Fruit fly (Drosophila melanogaster) whole organism, wandering third instar larva: ENCODE data around the gene CG16985.

Experiments used
- Abd-B ChIP-seq: fragments of >200 bp; optimal IDR thresholded peaks from 2 replicates; lab custom pipeline; 2017; ENCODE audit warnings: missing biosample characterization, missing genetic modification characterization
- CG32264 ChIP-seq: fragments of 200-800 bp; sonication (Bioruptor generic); optimal IDR thresholded peaks from 2 replicates; lab custom pipeline; 2016; ENCODE audit warnings: missing biosample characterization, missing genetic modification characterization
- CG9705 ChIP-seq: fragments of 200-800 bp; sonication (Bioruptor generic); optimal IDR thresholded peaks from 2 replicates; lab custom pipeline; 2018; ENCODE audit warnings: missing biosample characterization, mild to moderate bottlenecking, missing genetic modification characterization
- CrebA ChIP-seq: fragments of 200-800 bp; sonication (Bioruptor generic); optimal IDR thresholded peaks from 2 replicates; lab custom pipeline; 2016; ENCODE audit warnings: missing biosample characterization, mild to moderate bottlenecking, missing genetic modification characterization, borderline replicate concordance
- Dfd ChIP-seq: fragments of >200 bp; optimal IDR thresholded peaks from 2 replicates; lab custom pipeline; 2017; ENCODE audit warnings: missing biosample characterization, missing genetic modification characterization
- Dif ChIP-seq: fragments of 200-275, 200-300 bp; sonication (Bioruptor generic); optimal IDR thresholded peaks from 2 replicates; lab custom pipeline; 2018; ENCODE audit warnings: missing biosample characterization, missing genetic modification characterization; ENCODE audit not compliant: partially characterized antibody
- GATAd ChIP-seq: sonication (Bioruptor generic); optimal IDR thresholded peaks from 2 replicates; lab custom pipeline; 2016; ENCODE audit warnings: missing biosample characterization, missing genetic modification characterization
- HLH106 ChIP-seq: fragments of 200-800 bp; optimal IDR thresholded peaks from 3 replicates; lab custom pipeline; 2019; ENCODE audit warnings: missing biosample characterization, mild to moderate bottlenecking, missing genetic modification characterization, moderate library complexity
- Hnf4 ChIP-seq: fragments of 200-800 bp; sonication (Bioruptor generic); optimal IDR thresholded peaks from 2 replicates; lab custom pipeline; 2016; ENCODE audit warnings: missing biosample characterization, mild to moderate bottlenecking, missing genetic modification characterization
- Hr78 ChIP-seq: fragments of >200 bp; optimal IDR thresholded peaks from 2 replicates; lab custom pipeline; 2017; ENCODE audit warnings: missing biosample characterization, missing genetic modification characterization
- Hr83 ChIP-seq: fragments of 200-300 bp; sonication (Bioruptor generic); optimal IDR thresholded peaks from 2 replicates; lab custom pipeline; 2016; ENCODE audit warnings: missing biosample characterization, mild to moderate bottlenecking, missing genetic modification characterization, moderate library complexity; ENCODE audit not compliant: poor library complexity, severe bottlenecking
- Jra ChIP-seq: sonication (Bioruptor generic); optimal IDR thresholded peaks from 2 replicates; lab custom pipeline; 2016; ENCODE audit warnings: missing biosample characterization, missing genetic modification characterization
- Mio ChIP-seq: sonication (Bioruptor generic); optimal IDR thresholded peaks from 2 replicates; lab custom pipeline; 2016; ENCODE audit warnings: missing biosample characterization, missing genetic modification characterization
- Myc ChIP-seq: fragments of >200 bp; optimal IDR thresholded peaks from 2 replicates; lab custom pipeline; 2017
- N ChIP-seq: fragments of >200 bp; optimal IDR thresholded peaks from 2 replicates; lab custom pipeline; 2018; ENCODE audit warnings: missing biosample characterization, missing external identifiers, missing genetic modification characterization
- OdsH ChIP-seq: fragments of 200-800 bp; sonication (Bioruptor generic); optimal IDR thresholded peaks from 2 replicates; lab custom pipeline; 2016; ENCODE audit warnings: missing biosample characterization, mild to moderate bottlenecking, missing genetic modification characterization
- Rel ChIP-seq, 2 experiments: fragments of 200-800 bp; sonication (Bioruptor generic) in 1 of 2; optimal IDR thresholded peaks; 2 replicates in 1 of 2; 3 replicates in 1 of 2; lab custom pipeline; 2016 to 2019; ENCODE audit warnings: mild to moderate bottlenecking in 2 of 2, missing biosample characterization in 2 of 2, missing genetic modification characterization in 2 of 2, moderate library complexity in 1 of 2
- Sp1 ChIP-seq: fragments of 200-800 bp; sonication (Bioruptor generic); optimal IDR thresholded peaks from 3 replicates; lab custom pipeline; 2019; ENCODE audit warnings: missing biosample characterization, mild to moderate bottlenecking, missing genetic modification characterization, moderate library complexity
- Vsx2 ChIP-seq: fragments of 200-300, 225-300 bp; sonication (Bioruptor generic); optimal IDR thresholded peaks from 2 replicates; lab custom pipeline; 2018; ENCODE audit warnings: missing biosample characterization, missing genetic modification characterization; ENCODE audit not compliant: partially characterized antibody
- br ChIP-seq: fragments of 200-800 bp; sonication (Bioruptor generic); optimal IDR thresholded peaks from 2 replicates; lab custom pipeline; 2016; ENCODE audit warnings: missing biosample characterization, missing genetic modification characterization
- brk ChIP-seq: fragments of 200-800 bp; sonication (Bioruptor generic); optimal IDR thresholded peaks from 2 replicates; lab custom pipeline; 2016; ENCODE audit warnings: missing biosample characterization, mild to moderate bottlenecking, missing genetic modification characterization
- dl ChIP-seq, 2 experiments: fragments of 175-275, 200-275 bp in 1 of 2; fragments of 200-275 bp in 1 of 2; sonication (Bioruptor generic); optimal IDR thresholded peaks; lab custom pipeline; 2018; ENCODE audit warnings: mild to moderate bottlenecking in 2 of 2, missing biosample characterization in 2 of 2, missing genetic modification characterization in 2 of 2, moderate library complexity in 2 of 2; ENCODE audit not compliant: partially characterized antibody in 2 of 2, insufficient read depth in 1 of 2
- dmrt93B ChIP-seq: fragments of 200-800 bp; sonication (Bioruptor generic); optimal IDR thresholded peaks from 2 replicates; lab custom pipeline; 2018; ENCODE audit warnings: missing biosample characterization, mild to moderate bottlenecking, missing genetic modification characterization
- dsf ChIP-seq: sonication (Bioruptor generic); optimal IDR thresholded peaks from 2 replicates; lab custom pipeline; 2016; ENCODE audit warnings: missing biosample characterization, missing genetic modification characterization, borderline replicate concordance
- ey ChIP-seq: fragments of 200-800 bp; sonication (Bioruptor generic); optimal IDR thresholded peaks from 2 replicates; lab custom pipeline; 2016; ENCODE audit warnings: missing biosample characterization, missing genetic modification characterization
- foxo ChIP-seq, 2 experiments: fragments of 200-800 bp; sonication (Bioruptor generic); optimal IDR thresholded peaks; 2 replicates in 1 of 2; 3 replicates in 1 of 2; lab custom pipeline; 2016 to 2017; ENCODE audit warnings: missing biosample characterization in 2 of 2, missing genetic modification characterization in 2 of 2
- fru ChIP-seq: fragments of 200-800 bp; sonication (Bioruptor generic); optimal IDR thresholded peaks from 3 replicates; lab custom pipeline; 2016; ENCODE audit warnings: missing biosample characterization, mild to moderate bottlenecking, missing genetic modification characterization
- h ChIP-seq: fragments of 200-800 bp; sonication (Bioruptor generic); optimal IDR thresholded peaks from 3 replicates; lab custom pipeline; 2016; ENCODE audit warnings: missing biosample characterization, mild to moderate bottlenecking, missing genetic modification characterization
- jim ChIP-seq: fragments of 175-275, 200-325 bp; sonication (Bioruptor generic); optimal IDR thresholded peaks from 2 replicates; lab custom pipeline; 2016; ENCODE audit warnings: missing biosample characterization, mild to moderate bottlenecking, missing genetic modification characterization
- lola ChIP-seq: fragments of >200 bp; optimal IDR thresholded peaks from 2 replicates; lab custom pipeline; 2017; ENCODE audit warnings: missing biosample characterization, missing genetic modification characterization
- pan ChIP-seq: fragments of >200 bp; optimal IDR thresholded peaks from 2 replicates; lab custom pipeline; 2017
- psq ChIP-seq: fragments of 200-800 bp; sonication (Bioruptor generic); optimal IDR thresholded peaks from 3 replicates; lab custom pipeline; 2017; ENCODE audit warnings: missing biosample characterization, mild to moderate bottlenecking, missing genetic modification characterization, moderate library complexity
- rgr ChIP-seq: fragments of 200-800 bp; sonication (Bioruptor generic); optimal IDR thresholded peaks from 3 replicates; lab custom pipeline; 2016; ENCODE audit warnings: missing biosample characterization, mild to moderate bottlenecking, missing genetic modification characterization
- sage ChIP-seq: fragments of 200-800 bp; sonication (Bioruptor generic); optimal IDR thresholded peaks from 2 replicates; lab custom pipeline; 2016; ENCODE audit warnings: missing biosample characterization, mild to moderate bottlenecking, missing genetic modification characterization
- sv ChIP-seq: fragments of 200-800 bp; sonication (Bioruptor generic); optimal IDR thresholded peaks from 3 replicates; lab custom pipeline; 2016; ENCODE audit warnings: missing biosample characterization, missing genetic modification characterization
- tai ChIP-seq: sonication (Bioruptor generic); optimal IDR thresholded peaks from 2 replicates; lab custom pipeline; 2016; ENCODE audit warnings: missing biosample characterization, missing genetic modification characterization
- usp ChIP-seq: fragments of >200 bp; optimal IDR thresholded peaks from 2 replicates; lab custom pipeline; 2017; ENCODE audit warnings: missing biosample characterization, missing genetic modification characterization
- woc ChIP-seq: sonication (Bioruptor generic); optimal IDR thresholded peaks from 2 replicates; lab custom pipeline; 2016; ENCODE audit warnings: missing biosample characterization, mild to moderate bottlenecking, missing genetic modification characterization

The CG16985 gene

dm6 chr3L:2631406-2631805 is 32.3 kb downstream of the CG16985 start, which contains the start of the genes CG42245 and MEP-1 (continued):
- TF ChIP-seq rgr (GFP tag; lab: Kevin White, UChicago) (peak; percentile 77), brk (peak; percentile 88), Myc (lab: Kevin White, UChicago) (no peak), CG9705 (GFP tag; lab: Kevin White, UChicago) (peak; percentile 16), tai (GFP tag; lab: Kevin White, UChicago) (peak; percentile 80)
- TF ChIP-seq, all 38 proteins: peak for 24

dm6 chr3L:2632048-2632762 is 33.1 kb downstream of the CG16985 start:
- no peak for TF ChIP-seq CrebA (GFP tag; lab: Kevin White, UChicago)
- TF ChIP-seq Hr83 (GFP tag; lab: Kevin White, UChicago) = no peak
- TF ChIP-seq sv (GFP tag; lab: Kevin White, UChicago) = no peak
- no peak for TF ChIP-seq CG32264 (GFP tag; lab: Kevin White, UChicago)
- no peak for TF ChIP-seq Jra
- no peak for TF ChIP-seq Mio
- TF ChIP-seq dmrt93B (GFP tag; lab: Kevin White, UChicago) = no peak
- TF ChIP-seq dl (GFP tag; optimal IDR thresholded peaks at IDR 0.05; lab: Kevin White, UChicago; ENCODE audit: insufficient read depth in 1 of 2, partially characterized antibody in 2 of 2) = no peak

DNA sequence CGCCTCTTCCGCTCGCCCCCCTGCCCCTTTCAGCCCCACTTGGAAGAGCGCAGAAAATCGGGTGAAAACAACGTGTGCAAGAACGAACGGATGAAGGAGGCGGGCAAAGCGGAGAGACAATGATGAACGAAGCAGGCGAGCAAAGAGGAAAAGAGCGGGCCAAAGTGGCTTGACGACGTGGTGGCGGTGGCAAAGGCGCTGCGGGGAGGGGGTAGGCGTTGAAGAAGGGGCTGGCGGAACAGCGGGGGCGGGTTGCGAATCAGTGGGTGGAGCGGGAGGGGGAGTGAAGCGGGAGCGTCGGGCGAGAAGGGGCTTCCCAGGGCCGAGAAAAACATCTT is 33.6 kb downstream of the CG16985 start:
- no peak for TF ChIP-seq Abd-B (GFP tag; lab: Kevin White, UChicago)
- no peak for TF ChIP-seq sage
- no peak for TF ChIP-seq Rel (GFP tag; optimal IDR thresholded peaks at IDR 0.05; lab: Kevin White, UChicago)
- peak; percentile 99 for TF ChIP-seq Rel (tag; optimal IDR thresholded peaks at IDR 0.05; lab: Kevin White, UChicago)
- peak; percentile 100 for TF ChIP-seq psq (GFP tag; lab: Kevin White, UChicago)
- TF ChIP-seq h (GFP tag; lab: Kevin White, UChicago) = peak; percentile 27
- TF ChIP-seq dl (GFP tag; optimal IDR thresholded peaks at IDR 0.05; lab: Kevin White, UChicago; ENCODE audit: insufficient read depth in 1 of 2, partially characterized antibody in 2 of 2) = peak in 1 of 2 experiments; percentile 19
- TF ChIP-seq fru = no peak

dm6 chr3L:2634929-2635799 is 36.1 kb downstream of the CG16985 start:
- TF ChIP-seq h (GFP tag; lab: Kevin White, UChicago) = peak; percentile 88
- no peak for TF ChIP-seq Dfd
- peak; percentile 78 for TF ChIP-seq Hr83 (GFP tag; lab: Kevin White, UChicago)
- TF ChIP-seq CG9705 (GFP tag; lab: Kevin White, UChicago) = peak; percentile 86
- peak; percentile 85 for TF ChIP-seq Sp1 (GFP tag; lab: Kevin White, UChicago)
- TF ChIP-seq Jra = peak; percentile 26
- TF ChIP-seq foxo (GFP tag; optimal IDR thresholded peaks at IDR 0.05; lab: Kevin White, UChicago) = peak; percentile 66 to 74
- peak; percentile 35 for TF ChIP-seq sage
- peak; percentile 44 for TF ChIP-seq woc (GFP tag; lab: Kevin White, UChicago)
- no peak for TF ChIP-seq GATAd
- TF ChIP-seq br (GFP tag; lab: Kevin White, UChicago) = peak; percentile 89
- TF ChIP-seq N (GFP tag; lab: Kevin White, UChicago) = peak; percentile 38
- TF ChIP-seq brk = peak; percentile 40
- TF ChIP-seq Vsx2 (GFP tag; lab: Kevin White, UChicago) = no peak
- peak; percentile 62 for TF ChIP-seq Myc (lab: Kevin White, UChicago)
- TF ChIP-seq dmrt93B (GFP tag; lab: Kevin White, UChicago) = peak; percentile 83
- no peak for TF ChIP-seq usp (GFP tag; lab: Kevin White, UChicago)
- TF ChIP-seq tai (GFP tag; lab: Kevin White, UChicago) = no peak
- peak; percentile 45 for TF ChIP-seq CG32264 (GFP tag; lab: Kevin White, UChicago)
- TF ChIP-seq HLH106 (tag; lab: Kevin White, UChicago) = peak; percentile 72
- TF ChIP-seq dsf (GFP tag; lab: Kevin White, UChicago) = no peak
- TF ChIP-seq rgr (GFP tag; lab: Kevin White, UChicago) = peak; percentile 93
- TF ChIP-seq Hr78 (GFP tag; lab: Kevin White, UChicago) = no peak
- TF ChIP-seq fru = peak; percentile 80
- no peak for TF ChIP-seq CrebA (GFP tag; lab: Kevin White, UChicago)
- TF ChIP-seq Mio = peak; percentile 16
- peak; percentile 76 for TF ChIP-seq Hnf4 (GFP tag; lab: Kevin White, UChicago)
- TF ChIP-seq pan (lab: Kevin White, UChicago) = no peak
- TF ChIP-seq ey (GFP tag; lab: Kevin White, UChicago) = peak; percentile 64
- TF ChIP-seq jim (GFP tag; lab: Kevin White, UChicago) = no peak
- TF ChIP-seq lola (GFP tag; lab: Kevin White, UChicago) = no peak
- peak; percentile 75 for TF ChIP-seq OdsH (GFP tag; lab: Kevin White, UChicago)
- peak; percentile 99 for TF ChIP-seq psq (GFP tag; lab: Kevin White, UChicago)
- peak; percentile 72 for TF ChIP-seq Dif
- TF ChIP-seq sv (GFP tag; lab: Kevin White, UChicago) = peak; percentile 75
